Worm (Caenorhabditis elegans): ENCODE measurements around the gene cht-6.
A peak's percentile ranks its signal among the peaks of the same experiment; 100 is the strongest.

Gene cht-6

DNA sequence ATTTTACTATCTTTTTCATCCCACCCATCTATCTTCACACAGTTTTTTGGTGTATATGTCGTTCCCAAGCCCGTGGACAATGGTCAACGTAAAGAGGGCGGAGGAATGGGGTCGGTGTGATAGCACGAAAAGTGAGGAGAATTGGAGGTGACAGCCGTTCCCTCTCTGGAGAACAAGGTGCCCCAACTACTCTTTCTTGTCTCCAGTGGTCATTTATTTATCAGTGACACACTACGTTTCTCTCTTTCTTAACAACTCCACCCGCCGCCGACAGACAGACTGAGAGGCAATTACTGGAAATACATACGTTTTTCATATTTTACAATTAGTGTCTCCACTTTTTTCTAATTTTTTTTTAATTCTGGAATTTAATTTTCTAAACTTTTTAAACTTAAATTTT, 42.1 kb downstream of the cht-6 start:
- TF ChIP-seq F16B12.6 (tag; optimal IDR thresholded peaks at IDR 0.05) (no peak), egl-27 (tag; optimal IDR thresholded peaks at IDR 0.05) (no peak), zag-1 (tag; optimal IDR thresholded peaks at IDR 0.05) (no peak), ets-5 (GFP tag; IDR thresholded peaks at IDR 0.05) (no peak), C34B4.2 (tag; optimal IDR thresholded peaks at IDR 0.05) (no peak), pag-3 (tag; optimal IDR thresholded peaks at IDR 0.05; ENCODE audit: borderline replicate concordance, insufficient read depth) (no peak), sptf-1 (tag; optimal IDR thresholded peaks at IDR 0.05) (no peak), elt-3 (tag; optimal IDR thresholded peaks at IDR 0.05) (no peak), hlh-17 (GFP tag; optimal IDR thresholded peaks at IDR 0.05; ENCODE audit: borderline replicate concordance) (no peak)

DNA sequence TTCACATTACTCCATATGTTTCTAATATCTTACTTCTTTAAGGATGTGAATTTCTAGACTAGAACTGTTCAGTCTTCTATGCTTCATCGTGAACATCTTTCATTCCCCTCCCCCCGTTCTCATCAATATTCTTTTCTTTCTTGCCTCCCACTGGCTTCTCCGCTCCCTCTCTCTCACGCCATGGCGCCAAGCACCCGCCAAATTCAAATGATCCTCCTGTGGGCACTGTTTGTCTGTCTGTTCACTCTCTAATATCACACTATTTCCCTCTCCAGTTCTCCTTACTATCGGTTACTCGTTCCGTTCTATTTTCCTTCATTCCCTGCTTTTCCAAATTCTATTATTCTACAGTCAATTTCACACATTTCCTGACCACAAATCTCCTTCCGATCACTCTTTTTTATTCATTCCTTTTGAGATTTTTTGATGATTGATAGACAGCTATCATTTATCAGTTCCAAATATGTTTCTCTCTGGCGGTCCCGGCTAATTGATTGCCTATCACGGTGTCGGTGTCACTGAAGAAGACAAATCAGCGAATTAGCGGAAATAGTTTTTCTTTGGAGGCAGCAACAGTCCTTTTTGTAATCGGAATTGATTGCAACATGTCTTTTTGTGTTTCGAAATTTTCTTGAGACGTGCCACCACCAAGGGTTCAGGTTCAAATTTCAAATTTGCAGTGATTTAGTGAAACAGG, 43.7 kb downstream of the cht-6 start:
- TF ChIP-seq swsn-7 (tag; optimal IDR thresholded peaks at IDR 0.05) (no peak), nhr-237 (tag; optimal IDR thresholded peaks at IDR 0.05) (no peak), isw-1 (GFP tag; IDR thresholded peaks at IDR 0.05) (no peak), unc-130 (tag; optimal IDR thresholded peaks at IDR 0.05) (no peak), lir-3 (tag; optimal IDR thresholded peaks at IDR 0.05; ENCODE audit: poor library complexity) (no peak), snu-23 (GFP tag; optimal IDR thresholded peaks at IDR 0.05) (no peak), mdl-1 (tag; optimal IDR thresholded peaks at IDR 0.05) (no peak), lin-14 (GFP tag; optimal IDR thresholded peaks at IDR 0.05) (peak; percentile 50), rnt-1 (tag; optimal IDR thresholded peaks at IDR 0.05) (no peak), nhr-71 (tag; optimal IDR thresholded peaks at IDR 0.05) (no peak), ceh-8 (GFP tag; optimal IDR thresholded peaks at IDR 0.05) (no peak), nhr-11 (tag; optimal IDR thresholded peaks at IDR 0.05) (no peak), grh-1 (GFP tag; IDR thresholded peaks at IDR 0.05) (no peak), tlp-1 (tag; optimal IDR thresholded peaks at IDR 0.05) (no peak), mef-2 (tag; optimal IDR thresholded peaks at IDR 0.05) (no peak), ceh-90 (tag; optimal IDR thresholded peaks at IDR 0.05) (no peak), blmp-1 (tag; optimal IDR thresholded peaks at IDR 0.05) (peak; percentile 57), dpl-1 (GFP tag; optimal IDR thresholded peaks at IDR 0.05) (peak in 1 of 3 experiments; percentile 1), vab-15 (tag; optimal IDR thresholded peaks at IDR 0.05) (no peak), nhr-76 (tag; optimal IDR thresholded peaks at IDR 0.05) (no peak), hpl-2 (GFP tag; optimal IDR thresholded peaks at IDR 0.05) (no peak), ztf-11 (tag; optimal IDR thresholded peaks at IDR 0.05) (peak in 1 of 2 experiments; percentile 3), sup-37 (GFP tag; optimal IDR thresholded peaks at IDR 0.05) (no peak), elt-3 (tag; optimal IDR thresholded peaks at IDR 0.05) (peak in 1 of 6 experiments; percentile 43), fos-1 (tag; optimal IDR thresholded peaks at IDR 0.05) (no peak), efl-1 (optimal IDR thresholded peaks at IDR 0.05) (no peak), efl-1 (GFP tag; optimal IDR thresholded peaks at IDR 0.05 in 1 of 2) (peak in 1 of 2 experiments; percentile 62), mep-1 (tag; optimal IDR thresholded peaks at IDR 0.05) (no peak), nhr-12 (tag; optimal IDR thresholded peaks at IDR 0.05) (no peak)

DNA sequence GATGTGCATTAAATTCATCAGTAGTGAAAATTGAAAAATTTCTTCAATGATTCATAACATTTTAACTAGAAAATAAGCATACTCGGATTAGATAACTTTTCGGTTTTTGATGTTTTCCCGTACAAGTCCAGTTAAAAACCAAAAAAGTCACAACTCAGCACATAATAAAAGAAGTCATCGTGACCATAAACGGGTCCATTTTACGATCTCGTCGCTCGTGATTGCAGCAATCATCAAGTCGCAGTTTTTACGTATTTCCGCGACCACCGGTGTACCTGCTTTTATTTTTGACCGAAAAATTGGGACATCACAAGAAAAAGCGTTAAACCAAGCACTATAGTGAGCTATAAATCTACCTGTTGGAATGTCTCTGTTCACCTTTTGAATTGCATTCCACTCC, 46.5 kb downstream of the cht-6 start:
- TF ChIP-seq ceh-63 (GFP tag; optimal IDR thresholded peaks at IDR 0.05), result peak; percentile 16
- peak; percentile 5 for TF ChIP-seq nhr-85 (tag)
- TF ChIP-seq lin-15B (tag; optimal IDR thresholded peaks at IDR 0.05), result no peak
